Worm (Caenorhabditis elegans) whole organism, midembryonic: ENCODE measurements around the gene T24H10.5.

ENCODE experiments used
- T22C8.4 ChIP-seq: fragments of 200-800 bp; sonication (Bioruptor generic); IDR thresholded peaks from 2 replicates; pipeline ENCODE4 v1.3.6; 2022; ENCODE audit warnings: missing genetic modification characterization, missing compliant biosample characterization
- cog-1 ChIP-seq: sonication (generic microtip); optimal IDR thresholded peaks from 2 replicates; lab custom pipeline; 2016; ENCODE audit warnings: missing genetic modification characterization, missing compliant biosample characterization
- flt-1 ChIP-seq: fragments of 200-800 bp; sonication (Bioruptor generic); IDR thresholded peaks from 2 replicates; pipeline ENCODE4 v1.3.6; 2022; ENCODE audit warnings: missing genetic modification characterization, missing compliant biosample characterization
- med-1 ChIP-seq: sonication (generic microtip); optimal IDR thresholded peaks from 2 replicates; lab custom pipeline; 2017; ENCODE audit warnings: missing genetic modification characterization, mild to moderate bottlenecking, missing compliant biosample characterization, antibody characterized with exemption, missing genetic modification reagents; ENCODE audit not compliant: insufficient read depth
- ref-1 ChIP-seq: fragments of 200-800 bp; sonication (Bioruptor generic); conservative IDR thresholded peaks from 2 replicates; pipeline ENCODE4 v1.3.6; 2022; ENCODE audit warnings: missing genetic modification reagents, missing genetic modification characterization, missing compliant biosample characterization
- tab-1 ChIP-seq: fragments of 200-800 bp; sonication (Bioruptor generic); IDR thresholded peaks from 2 replicates; pipeline ENCODE4 v1.3.6; 2022; ENCODE audit warnings: missing genetic modification characterization, missing compliant biosample characterization
- ztf-23 ChIP-seq: fragments of 200-800 bp; sonication (Bioruptor generic); IDR thresholded peaks from 2 replicates; pipeline ENCODE4 v1.3.6; 2022; ENCODE audit warnings: missing genetic modification reagents, missing genetic modification characterization, missing compliant biosample characterization

- no peak for TF ChIP-seq flt-1 (GFP tag; lab: Robert Waterston, UW)
- no peak for TF ChIP-seq ztf-23 (GFP tag; lab: Robert Waterston, UW)
- no peak for TF ChIP-seq med-1 (GFP tag; lab: Kevin White, UChicago)
- TF ChIP-seq T22C8.4 (GFP tag; lab: Robert Waterston, UW): no peak
- no peak for TF ChIP-seq ref-1 (GFP tag; lab: Robert Waterston, UW)
- TF ChIP-seq cog-1 (tag; lab: Kevin White, UChicago): no peak
- no peak for TF ChIP-seq tab-1 (GFP tag; lab: Robert Waterston, UW)
These were observed 19.4 kb downstream of the T24H10.5 start for ce11 chrII:9120329-9120728.
